Worm (Caenorhabditis elegans) whole organism, late embryonic: ENCODE measurements around the gene srxa-2.
A peak's percentile ranks its signal among the peaks of the same experiment; 100 is the strongest.

Source experiments
- ahr-1 ChIP-seq: sonication (generic microtip); optimal IDR thresholded peaks from 2 replicates; lab custom pipeline; 2016; ENCODE audit warnings: missing genetic modification characterization, missing compliant biosample characterization
- ama-1 ChIP-seq: fragments of 150-350 bp; optimal IDR thresholded peaks from 2 replicates; lab custom pipeline; 2014
- ceh-19 ChIP-seq: fragments of 200-800 bp; sonication (Bioruptor generic); optimal IDR thresholded peaks from 2 replicates; lab custom pipeline; 2018; ENCODE audit warnings: mild to moderate bottlenecking, missing genetic modification characterization, missing compliant biosample characterization
- ceh-2 ChIP-seq: sonication (generic microtip); optimal IDR thresholded peaks from 2 replicates; lab custom pipeline; 2016; ENCODE audit warnings: missing genotype, missing genetic modification characterization, missing compliant biosample characterization
- ceh-22 ChIP-seq: sonication (generic microtip); optimal IDR thresholded peaks from 2 replicates; lab custom pipeline; 2017; ENCODE audit warnings: missing biosample characterization, missing genetic modification characterization
- ceh-24 ChIP-seq: sonication (generic microtip); optimal IDR thresholded peaks from 2 replicates; lab custom pipeline; 2016; ENCODE audit warnings: mild to moderate bottlenecking, missing genetic modification characterization, missing compliant biosample characterization
- ceh-31 ChIP-seq: sonication (generic microtip); optimal IDR thresholded peaks from 2 replicates; lab custom pipeline; 2016; ENCODE audit warnings: missing genetic modification characterization, missing compliant biosample characterization
- ceh-34 ChIP-seq: sonication (generic microtip); optimal IDR thresholded peaks from 2 replicates; lab custom pipeline; 2016; ENCODE audit warnings: mild to moderate bottlenecking, missing genetic modification characterization, missing compliant biosample characterization
- ceh-45 ChIP-seq: fragments of 200-800 bp; sonication (Bioruptor generic); IDR thresholded peaks from 2 replicates; pipeline ENCODE4 v1.3.6; 2022; ENCODE audit warnings: missing genetic modification reagents, missing genetic modification characterization, missing compliant biosample characterization
- ceh-48 ChIP-seq: sonication (generic microtip); optimal IDR thresholded peaks from 2 replicates; lab custom pipeline; 2016; ENCODE audit warnings: missing genetic modification characterization, inconsistent platforms, missing compliant biosample characterization
- dmd-4 ChIP-seq: sonication (generic microtip); optimal IDR thresholded peaks from 2 replicates; lab custom pipeline; 2016; ENCODE audit warnings: borderline replicate concordance, missing genetic modification characterization, missing compliant biosample characterization
- elt-4 ChIP-seq: sonication (generic microtip); optimal IDR thresholded peaks from 2 replicates; lab custom pipeline; 2016; ENCODE audit warnings: missing genetic modification characterization, missing compliant biosample characterization
- ets-4 ChIP-seq: sonication (generic microtip); optimal IDR thresholded peaks from 2 replicates; lab custom pipeline; 2016; ENCODE audit warnings: missing genetic modification characterization, missing compliant biosample characterization
- hlh-13 ChIP-seq: fragments of 200-800 bp; sonication (Bioruptor generic); optimal IDR thresholded peaks from 2 replicates; lab custom pipeline; 2018; ENCODE audit warnings: mild to moderate bottlenecking, missing genetic modification characterization, missing compliant biosample characterization
- hlh-15 ChIP-seq: sonication (generic microtip); optimal IDR thresholded peaks from 2 replicates; lab custom pipeline; 2016; ENCODE audit warnings: missing genetic modification characterization, missing compliant biosample characterization
- hlh-6 ChIP-seq: sonication (generic microtip); optimal IDR thresholded peaks from 2 replicates; lab custom pipeline; 2016; ENCODE audit warnings: missing genotype, missing genetic modification characterization, missing compliant biosample characterization
- hlh-8 ChIP-seq: sonication (generic microtip); optimal IDR thresholded peaks from 2 replicates; lab custom pipeline; 2016; ENCODE audit warnings: missing genotype, missing genetic modification characterization, missing compliant biosample characterization
- lin-11 ChIP-seq: fragments of 200-800 bp; sonication (Bioruptor generic); optimal IDR thresholded peaks from 2 replicates; lab custom pipeline; 2018; ENCODE audit warnings: mild to moderate bottlenecking, missing genetic modification characterization, missing compliant biosample characterization
- madf-2 ChIP-seq: sonication (generic microtip); optimal IDR thresholded peaks from 2 replicates; lab custom pipeline; 2017; ENCODE audit warnings: missing genetic modification characterization, missing compliant biosample characterization
- nfya-1 ChIP-seq: sonication (generic microtip); optimal IDR thresholded peaks from 2 replicates; lab custom pipeline; 2017; ENCODE audit warnings: missing genetic modification characterization, mild to moderate bottlenecking, missing compliant biosample characterization, antibody characterized with exemption, moderate library complexity
- npax-4 ChIP-seq: sonication (generic microtip); optimal IDR thresholded peaks from 2 replicates; lab custom pipeline; 2016; ENCODE audit warnings: missing genetic modification characterization, missing compliant biosample characterization
- pag-3 ChIP-seq: sonication (generic microtip); optimal IDR thresholded peaks from 2 replicates; lab custom pipeline; 2016; ENCODE audit warnings: missing compliant biosample characterization, missing genetic modification characterization, borderline replicate concordance
- pax-1 ChIP-seq: fragments of 150-350 bp; optimal IDR thresholded peaks from 2 replicates; lab custom pipeline; 2014; ENCODE audit warnings: missing biosample characterization, missing genetic modification characterization
- pha-4 ChIP-seq: fragments of 150-350 bp; optimal IDR thresholded peaks from 2 replicates; lab custom pipeline; 2018; ENCODE audit warnings: missing biosample characterization, missing genetic modification reagents, missing genetic modification characterization
- pqm-1 ChIP-seq: sonication (generic microtip); optimal IDR thresholded peaks from 2 replicates; lab custom pipeline; 2016; ENCODE audit warnings: missing genetic modification characterization, missing compliant biosample characterization
- ref-2 ChIP-seq: sonication (generic microtip); optimal IDR thresholded peaks from 2 replicates; lab custom pipeline; 2016; ENCODE audit warnings: missing genetic modification characterization, missing compliant biosample characterization
- rnt-1 ChIP-seq: sonication (generic microtip); optimal IDR thresholded peaks from 2 replicates; lab custom pipeline; 2016; ENCODE audit warnings: missing genetic modification characterization, missing compliant biosample characterization
- sdc-2 ChIP-seq: sonication (generic microtip); optimal IDR thresholded peaks from 2 replicates; lab custom pipeline; 2016; ENCODE audit warnings: missing genotype, missing genetic modification characterization, missing compliant biosample characterization
- sox-2 ChIP-seq: fragments of 200-800 bp; sonication (Bioruptor generic); IDR thresholded peaks from 2 replicates; pipeline ENCODE4 v1.3.6; 2022; ENCODE audit warnings: missing genetic modification reagents, missing genetic modification characterization, missing compliant biosample characterization
- sox-4 ChIP-seq: sonication (generic microtip); optimal IDR thresholded peaks from 2 replicates; lab custom pipeline; 2017; ENCODE audit warnings: mild to moderate bottlenecking, missing genetic modification characterization, inconsistent platforms, missing compliant biosample characterization
- unc-55 ChIP-seq: sonication (generic microtip); optimal IDR thresholded peaks from 2 replicates; lab custom pipeline; 2017; ENCODE audit warnings: missing biosample characterization, missing genetic modification reagents, missing genetic modification characterization

Gene srxa-2

ce11 chrIV:9401715-9402114, 21.5 kb upstream of the srxa-2 start, which contains the start of gene F56D5.6:
Gene F56D5.6, plus strand, starts transcription at chrIV:9401922.
- TF ChIP-seq elt-4 (tag; lab: Kevin White, UChicago) (no peak), ahr-1 (no peak), madf-2 (no peak), ceh-31 (tag; lab: Kevin White, UChicago) (no peak), ceh-19 (GFP tag; lab: Kevin White, UChicago) (no peak), unc-55 (GFP tag; lab: Kevin White, UChicago) (no peak), ceh-2 (tag; lab: Kevin White, UChicago) (no peak), ceh-24 (no peak), nfya-1 (no peak), npax-4 (tag; lab: Kevin White, UChicago) (no peak), hlh-8 (tag; lab: Kevin White, UChicago) (no peak)
- TF ChIP-seq, all 69 proteins: peak for 0

ce11 chrIV:9403761-9404420, 19.3 kb upstream of the srxa-2 start:
- TF ChIP-seq pqm-1 (tag; lab: Kevin White, UChicago) (no peak), ceh-45 (GFP tag; lab: Robert Waterston, UW) (no peak), ama-1 (lab: Kevin White, UChicago) (no peak), ref-2 (tag; lab: Kevin White, UChicago) (no peak), pha-4 (tag; lab: Kevin White, UChicago) (no peak), ceh-48 (tag; lab: Kevin White, UChicago) (peak; percentile 36), hlh-15 (tag; lab: Kevin White, UChicago) (no peak)
- TF ChIP-seq, all 69 proteins: peak for 1

- TF ChIP-seq sox-2 (GFP tag; lab: Robert Waterston, UW) (no peak), ceh-2 (tag; lab: Kevin White, UChicago) (no peak)
- TF ChIP-seq, all 69 proteins: peak for 0
These were observed 15.2 kb upstream of the srxa-2 start, which contains the start of gene F56D5.5 for ce11 chrIV:9408004-9408403. Gene F56D5.5, minus strand, starts transcription at chrIV:9408104.

- TF ChIP-seq npax-4 (tag; lab: Kevin White, UChicago) (no peak), hlh-8 (tag; lab: Kevin White, UChicago) (no peak), hlh-13 (GFP tag; lab: Kevin White, UChicago) (no peak), ref-2 (tag; lab: Kevin White, UChicago) (no peak), dmd-4 (tag; lab: Kevin White, UChicago) (no peak), nfya-1 (no peak), rnt-1 (no peak), ceh-34 (no peak), pag-3 (tag; lab: Kevin White, UChicago) (no peak), ceh-24 (no peak), hlh-15 (tag; lab: Kevin White, UChicago) (no peak), lin-11 (no peak), ceh-22 (tag; lab: Kevin White, UChicago) (no peak), ets-4 (tag; lab: Kevin White, UChicago) (no peak), madf-2 (no peak)
These were observed 787 bp upstream of the srxa-2 start, which contains the start of gene F56D5.9 for ce11 chrIV:9422408-9422807. Gene F56D5.9, minus strand, starts transcription at chrIV:9422508.

ce11 chrIV:9427959-9428358, 4.8 kb downstream of the srxa-2 start, which contains the start of gene F59B8.1:
Gene F59B8.1, plus strand, starts transcription at chrIV:9428259.
- TF ChIP-seq ceh-2 (tag; lab: Kevin White, UChicago) (no peak), ceh-34 (no peak), hlh-6 (tag; lab: Kevin White, UChicago) (no peak), hlh-13 (GFP tag; lab: Kevin White, UChicago) (no peak), sox-4 (tag; lab: Kevin White, UChicago) (no peak), sdc-2 (tag; lab: Kevin White, UChicago) (no peak), sox-2 (GFP tag; lab: Robert Waterston, UW) (no peak), pax-1 (no peak)
- TF ChIP-seq, all 69 proteins: peak for 0
